Worm (Caenorhabditis elegans) whole organism, L3 larva: Measurements from ENCODE around the gene natb-1.

ENCODE experiments used
- aly-2 ChIP-seq: fragments of 150-350 bp; optimal IDR thresholded peaks from 2 replicates; lab custom pipeline; 2014; ENCODE audit warnings: missing biosample characterization, missing genetic modification characterization
- ceh-82 ChIP-seq: fragments of 150-350 bp; optimal IDR thresholded peaks from 2 replicates; lab custom pipeline; 2014; ENCODE audit warnings: missing biosample characterization, missing genetic modification characterization
- elt-1 ChIP-seq: fragments of 150-350 bp; optimal IDR thresholded peaks from 2 replicates; lab custom pipeline; 2014; ENCODE audit warnings: missing biosample characterization, missing genetic modification characterization
- elt-2 ChIP-seq: sonication (generic microtip); optimal IDR thresholded peaks from 2 replicates; lab custom pipeline; 2016; ENCODE audit warnings: missing genetic modification reagents, mild to moderate bottlenecking, missing genetic modification characterization, missing compliant biosample characterization
- nhr-77 ChIP-seq: fragments of 150-350 bp; optimal IDR thresholded peaks from 2 replicates; lab custom pipeline; 2014; ENCODE audit warnings: missing biosample characterization, missing genetic modification characterization
- sea-2 ChIP-seq: fragments of 150-350 bp; sonication (generic microtip); optimal IDR thresholded peaks from 4 replicates; lab custom pipeline; 2014; ENCODE audit warnings: missing biosample characterization, missing genetic modification reagents, missing genetic modification characterization

- TF ChIP-seq nhr-77 (tag; lab: Kevin White, UChicago) (no peak), sea-2 (GFP tag; lab: Kevin White, UChicago) (no peak), elt-1 (tag; lab: Kevin White, UChicago) (no peak), aly-2 (tag; lab: Kevin White, UChicago) (no peak), ceh-82 (tag; lab: Kevin White, UChicago) (no peak), elt-2 (peak; percentile 31)
Measured at ce11 chrV:7978798-7979197, 4.4 kb downstream of the natb-1 start.
